Worm (Caenorhabditis elegans) whole organism, L3 larva: Measurements from ENCODE around the gene C56G3.2.

Experiments
- ama-1 ChIP-seq: fragments of 150-350 bp; optimal IDR thresholded peaks from 2 replicates; lab custom pipeline; 2018
- egl-27 ChIP-seq: sonication (generic microtip); optimal IDR thresholded peaks from 4 replicates; lab custom pipeline; 2017; ENCODE audit warnings: missing biosample characterization, missing genetic modification reagents, missing genetic modification characterization
- elt-2 ChIP-seq: sonication (generic microtip); optimal IDR thresholded peaks from 2 replicates; lab custom pipeline; 2016; ENCODE audit warnings: missing genetic modification reagents, mild to moderate bottlenecking, missing genetic modification characterization, missing compliant biosample characterization
- elt-3 ChIP-seq, 3 experiments: fragments of 150-350 bp in 1 of 3; sonication (generic microtip) in 2 of 3; optimal IDR thresholded peaks; 2 replicates in 2 of 3; 4 replicates in 1 of 3; lab custom pipeline; 2014 to 2017; ENCODE audit warnings: missing biosample characterization in 3 of 3, missing genetic modification characterization in 3 of 3
- fkh-10 ChIP-seq: sonication (generic microtip); optimal IDR thresholded peaks from 2 replicates; lab custom pipeline; 2017; ENCODE audit warnings: missing biosample characterization, missing genetic modification reagents, missing genetic modification characterization
- lin-39 ChIP-seq: fragments of 150-350 bp; optimal IDR thresholded peaks from 2 replicates; lab custom pipeline; 2018; ENCODE audit warnings: missing biosample characterization, missing genetic modification reagents, missing genetic modification characterization
- skn-1 ChIP-seq: fragments of 150-350 bp; optimal IDR thresholded peaks from 2 replicates; lab custom pipeline; 2014; ENCODE audit warnings: missing biosample characterization, missing genetic modification characterization
- tbx-2 ChIP-seq: sonication (generic microtip); optimal IDR thresholded peaks from 2 replicates; lab custom pipeline; 2016; ENCODE audit warnings: mild to moderate bottlenecking, missing genetic modification characterization, missing compliant biosample characterization
- unc-62 ChIP-seq: fragments of 150-350 bp; sonication (generic microtip); optimal IDR thresholded peaks from 4 replicates; lab custom pipeline; 2014; ENCODE audit warnings: missing biosample characterization, missing genetic modification reagents, missing genetic modification characterization
- zag-1 ChIP-seq: fragments of 150-350 bp; optimal IDR thresholded peaks from 2 replicates; lab custom pipeline; 2014; ENCODE audit warnings: missing biosample characterization, missing genetic modification characterization
- ztf-4 ChIP-seq: fragments of 150-350 bp; optimal IDR thresholded peaks from 2 replicates; lab custom pipeline; 2014; ENCODE audit warnings: missing biosample characterization, missing genetic modification characterization

ce11 chrX:7404551-7404950, 39.2 kb downstream of the C56G3.2 start:
- TF ChIP-seq unc-62, result no peak
- no peak for TF ChIP-seq zag-1
- TF ChIP-seq ztf-4, result no peak
- TF ChIP-seq fkh-10 (GFP tag; lab: Kevin White, UChicago), result no peak
- TF ChIP-seq skn-1 (tag; lab: Kevin White, UChicago), result no peak
- TF ChIP-seq elt-3 (tag; optimal IDR thresholded peaks at IDR 0.05; lab: Kevin White, UChicago), result no peak
- no peak for TF ChIP-seq egl-27
- no peak for TF ChIP-seq lin-39 (tag; lab: Kevin White, UChicago)
- TF ChIP-seq tbx-2 (tag; lab: Kevin White, UChicago), result no peak
- TF ChIP-seq elt-2 (tag; lab: Kevin White, UChicago), result no peak
- TF ChIP-seq ama-1 (lab: Kevin White, UChicago), result no peak
